Worm (Caenorhabditis elegans) whole organism, early embryonic: ENCODE data around the gene ZK896.1.

Experiments
- B0310.2 ChIP-seq: sonication (generic microtip); optimal IDR thresholded peaks from 2 replicates; lab custom pipeline; 2016; ENCODE audit warnings: mild to moderate bottlenecking, missing genetic modification characterization, missing compliant biosample characterization
- F13C5.2 ChIP-seq: sonication (generic microtip); optimal IDR thresholded peaks from 2 replicates; lab custom pipeline; 2017; ENCODE audit warnings: mild to moderate bottlenecking, missing genetic modification characterization, inconsistent platforms, missing compliant biosample characterization
- aly-1 ChIP-seq: sonication (generic microtip); optimal IDR thresholded peaks from 2 replicates; lab custom pipeline; 2016; ENCODE audit warnings: missing genetic modification characterization, missing compliant biosample characterization
- ama-1 ChIP-seq: fragments of 150-350 bp; optimal IDR thresholded peaks from 2 replicates; lab custom pipeline; 2014
- ceh-13 ChIP-seq: fragments of 200-800 bp; sonication (Bioruptor generic); optimal IDR thresholded peaks from 2 replicates; lab custom pipeline; 2018; ENCODE audit warnings: mild to moderate bottlenecking, missing genetic modification characterization, missing compliant biosample characterization
- ceh-36 ChIP-seq: sonication (generic microtip); optimal IDR thresholded peaks from 2 replicates; lab custom pipeline; 2016; ENCODE audit warnings: missing genetic modification characterization, inconsistent platforms, missing compliant biosample characterization
- ets-7 ChIP-seq: sonication (generic microtip); optimal IDR thresholded peaks from 2 replicates; lab custom pipeline; 2016; ENCODE audit warnings: missing genotype, missing genetic modification characterization, missing compliant biosample characterization
- flt-1 ChIP-seq: fragments of 200-800 bp; sonication (Bioruptor generic); IDR thresholded peaks from 2 replicates; pipeline ENCODE4 v1.3.6; 2022; ENCODE audit warnings: missing genetic modification characterization, missing compliant biosample characterization
- hmbx-1 ChIP-seq: sonication (generic microtip); optimal IDR thresholded peaks from 2 replicates; lab custom pipeline; 2016; ENCODE audit warnings: mild to moderate bottlenecking, missing genetic modification characterization, missing compliant biosample characterization
- hmg-4 ChIP-seq: fragments of 200-800 bp; sonication (Bioruptor generic); optimal IDR thresholded peaks from 2 replicates; lab custom pipeline; 2018; ENCODE audit warnings: mild to moderate bottlenecking, missing genetic modification characterization, missing compliant biosample characterization
- hnd-1 ChIP-seq: sonication (generic microtip); optimal IDR thresholded peaks from 2 replicates; lab custom pipeline; 2016; ENCODE audit warnings: missing genetic modification characterization, missing compliant biosample characterization
- pes-1 ChIP-seq: fragments of 200-800 bp; sonication (Bioruptor generic); IDR thresholded peaks from 2 replicates; pipeline ENCODE4 v1.3.6; 2022; ENCODE audit warnings: missing genetic modification reagents, missing genetic modification characterization, missing compliant biosample characterization
- scrt-1 ChIP-seq: fragments of 200-800 bp; sonication (Bioruptor generic); IDR thresholded peaks from 2 replicates; pipeline ENCODE4 v1.3.6; 2022; ENCODE audit warnings: missing genetic modification characterization, missing compliant biosample characterization
- sea-1 ChIP-seq: fragments of 200-800 bp; sonication (Bioruptor generic); conservative IDR thresholded peaks from 2 replicates; pipeline ENCODE4 v1.3.6; 2022; ENCODE audit warnings: missing genetic modification characterization, missing compliant biosample characterization
- tbx-11 ChIP-seq: fragments of 200-800 bp; sonication (Bioruptor generic); IDR thresholded peaks from 2 replicates; pipeline ENCODE4 v1.3.6; 2022; ENCODE audit warnings: missing genetic modification characterization, missing compliant biosample characterization
- tbx-37 ChIP-seq: fragments of 200-800 bp; sonication (Bioruptor generic); conservative IDR thresholded peaks from 2 replicates; pipeline ENCODE4 v1.3.6; 2022; ENCODE audit warnings: missing genetic modification reagents, missing genetic modification characterization, missing compliant biosample characterization
- tra-4 ChIP-seq: sonication (generic microtip); optimal IDR thresholded peaks from 2 replicates; lab custom pipeline; 2017; ENCODE audit warnings: missing genetic modification characterization, missing compliant biosample characterization

Gene ZK896.1

DNA sequence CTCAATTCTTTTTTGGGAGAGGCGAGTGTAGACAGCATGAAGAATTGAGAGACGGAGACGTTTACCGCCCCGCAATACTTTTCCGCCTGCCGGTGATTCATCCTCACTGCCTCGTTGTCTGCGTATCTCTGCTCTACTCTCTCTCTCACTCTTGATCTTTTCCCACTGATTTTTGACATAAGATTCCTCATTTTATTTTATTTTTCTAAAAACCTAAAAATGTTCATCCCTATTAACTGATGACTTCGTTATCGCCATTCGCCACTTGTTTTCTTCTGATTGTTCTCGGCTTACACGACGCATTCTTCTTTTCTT lies 40.8 kb downstream of the ZK896.1 start:
- TF ChIP-seq aly-1 (tag; lab: Kevin White, UChicago): no peak
- TF ChIP-seq ets-7 (tag; lab: Kevin White, UChicago): no peak
- no peak for TF ChIP-seq ceh-36 (tag; lab: Kevin White, UChicago)
- no peak for TF ChIP-seq sea-1 (GFP tag; lab: Robert Waterston, UW)
- TF ChIP-seq flt-1 (GFP tag; lab: Robert Waterston, UW): no peak
- no peak for TF ChIP-seq ceh-13 (GFP tag; lab: Kevin White, UChicago)
- TF ChIP-seq hnd-1: no peak

DNA sequence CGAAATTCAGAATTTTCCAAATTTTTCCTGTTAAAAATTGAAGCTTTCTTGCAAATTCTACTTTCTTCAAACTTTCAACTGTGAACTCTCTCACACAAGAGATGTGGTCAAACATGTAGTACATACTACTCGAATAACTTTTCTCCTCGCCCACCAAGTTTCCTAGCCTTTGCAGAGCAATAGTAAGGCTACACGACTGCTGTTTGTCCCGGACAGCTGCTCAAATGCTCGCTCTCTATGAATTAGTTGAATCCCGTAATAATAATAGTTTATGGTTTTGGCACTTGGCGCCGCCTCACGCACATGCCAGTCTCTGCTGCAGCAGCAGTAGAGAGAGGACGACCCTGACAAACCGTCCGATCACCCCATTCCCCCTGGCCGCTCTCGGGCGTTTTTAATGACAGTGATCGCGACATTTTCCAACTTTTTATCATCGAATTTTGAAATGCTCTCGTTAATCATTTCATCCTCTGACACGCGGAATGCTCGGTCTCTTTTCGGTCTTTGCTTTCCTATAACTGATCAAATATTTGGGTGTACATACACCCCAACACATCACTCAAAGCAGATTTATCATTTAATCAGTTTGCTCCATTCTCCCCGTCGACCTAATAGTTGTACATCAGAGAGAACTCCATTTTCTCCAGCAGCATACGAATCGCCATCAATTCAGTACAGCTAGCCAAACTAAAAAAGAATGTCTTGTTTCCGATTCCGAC lies 41.3 kb downstream of the ZK896.1 start:
- TF ChIP-seq sea-1 (GFP tag; lab: Robert Waterston, UW): no peak
- no peak for TF ChIP-seq flt-1 (GFP tag; lab: Robert Waterston, UW)
- TF ChIP-seq ceh-36 (tag; lab: Kevin White, UChicago): no peak
- TF ChIP-seq tra-4 (tag; lab: Kevin White, UChicago): no peak
- TF ChIP-seq pes-1: no peak

DNA sequence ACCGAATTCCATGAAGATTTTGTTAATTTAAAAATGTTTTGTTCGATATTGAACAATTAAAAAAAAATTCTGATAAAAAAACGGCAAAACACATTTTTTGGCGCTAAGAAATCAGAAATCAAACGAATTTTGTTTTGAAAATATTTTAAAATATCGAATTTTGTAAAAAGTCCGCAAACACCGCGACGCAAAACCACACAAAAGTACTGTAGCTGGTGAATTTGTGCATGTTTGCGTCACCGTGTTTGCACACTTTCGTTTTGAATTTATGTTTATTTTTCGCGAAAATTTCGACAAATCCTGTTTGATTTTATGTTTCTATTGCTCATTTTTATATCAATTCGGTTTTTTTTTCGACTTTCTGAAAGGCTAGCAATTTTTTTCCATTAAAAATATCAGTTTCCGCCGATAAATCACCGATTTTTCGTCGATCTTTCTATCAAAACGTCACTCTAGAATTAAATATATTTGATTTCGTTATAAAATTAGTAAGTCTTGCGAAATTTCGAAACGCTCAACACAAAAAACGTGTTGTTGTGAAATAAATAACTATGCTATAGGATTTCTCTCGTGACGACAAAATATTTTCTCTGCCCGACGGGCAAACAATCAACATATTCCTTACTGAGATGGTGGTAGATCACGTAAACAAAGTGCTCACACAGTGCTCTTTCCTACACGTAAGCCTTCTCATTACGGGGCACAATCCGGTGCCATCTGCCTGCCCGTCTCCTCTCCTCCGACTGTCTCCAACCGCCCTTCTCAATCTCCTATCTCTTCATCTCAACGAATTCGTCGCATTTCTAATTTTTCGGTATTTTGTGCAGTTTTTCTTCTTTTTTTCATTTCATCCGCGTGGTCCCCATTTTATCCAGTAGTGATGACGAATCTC lies 43.3 kb downstream of the ZK896.1 start:
- TF ChIP-seq aly-1 (tag; lab: Kevin White, UChicago) (no peak), tbx-37 (no peak), F13C5.2 (tag; lab: Kevin White, UChicago) (no peak), ets-7 (tag; lab: Kevin White, UChicago) (no peak), ceh-36 (tag; lab: Kevin White, UChicago) (no peak), tra-4 (tag; lab: Kevin White, UChicago) (no peak), hmbx-1 (tag; lab: Kevin White, UChicago) (no peak), scrt-1 (GFP tag; lab: Robert Waterston, UW) (no peak), hmg-4 (GFP tag; lab: Kevin White, UChicago) (no peak), hnd-1 (no peak), ama-1 (lab: Kevin White, UChicago) (no peak), B0310.2 (no peak), flt-1 (GFP tag; lab: Robert Waterston, UW) (no peak), ceh-13 (GFP tag; lab: Kevin White, UChicago) (no peak), pes-1 (no peak), sea-1 (GFP tag; lab: Robert Waterston, UW) (no peak), tbx-11 (no peak)

DNA sequence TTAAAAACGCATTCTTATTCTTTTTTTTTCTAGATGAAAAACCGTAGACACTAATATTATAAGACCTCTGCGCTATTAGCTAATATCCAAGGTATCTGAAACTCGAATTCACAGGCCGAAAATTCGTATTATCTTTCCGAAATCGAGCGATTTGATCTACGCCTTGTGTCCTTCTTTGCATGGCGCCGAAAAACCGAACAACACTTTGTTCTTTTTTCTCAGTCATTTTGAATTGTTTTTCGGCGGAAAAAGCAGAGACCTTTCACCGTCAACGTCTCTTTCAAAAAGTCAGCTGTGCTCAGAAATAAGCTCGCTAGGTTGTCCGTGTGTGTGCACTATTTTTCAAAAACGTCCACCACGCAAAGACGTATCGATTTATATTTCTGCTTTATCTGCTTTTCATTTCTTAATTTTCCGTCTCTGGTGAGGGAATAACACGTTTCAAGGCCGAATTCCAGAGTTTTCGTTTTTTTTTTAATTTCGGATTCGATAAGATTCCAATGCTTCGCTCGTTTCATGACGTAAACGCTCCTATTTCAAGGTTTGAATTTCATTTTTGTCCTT lies 44.2 kb downstream of the ZK896.1 start:
- TF ChIP-seq ama-1 (lab: Kevin White, UChicago) (no peak), ceh-13 (GFP tag; lab: Kevin White, UChicago) (no peak), tbx-11 (no peak), F13C5.2 (tag; lab: Kevin White, UChicago) (no peak), hmg-4 (GFP tag; lab: Kevin White, UChicago) (no peak), tra-4 (tag; lab: Kevin White, UChicago) (no peak)

DNA sequence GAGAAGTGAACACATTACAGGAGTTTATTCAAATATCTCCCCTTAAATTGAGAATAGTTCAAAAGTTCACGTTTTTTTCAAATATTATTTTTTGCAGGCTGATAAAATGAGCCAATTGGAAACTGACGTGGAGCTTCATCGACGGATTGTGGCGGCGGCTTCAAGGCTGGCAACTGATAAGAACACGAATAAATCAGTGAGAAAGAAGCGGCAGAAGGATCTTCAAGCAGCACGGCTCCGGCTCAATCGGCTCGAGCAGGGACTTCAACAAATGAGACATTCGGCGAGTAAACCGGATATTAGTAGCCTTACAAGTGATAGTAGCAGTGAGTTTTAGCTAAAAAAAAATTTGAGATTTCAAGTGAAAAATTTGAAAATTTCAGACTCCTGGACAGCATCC lies 49.9 kb downstream of the ZK896.1 start, which contains the start of gene M02B1.4:
TSS of gene M02B1.4 (minus strand) at position 9 of the 400 bp plus-strand sequence.
- TF ChIP-seq ceh-36 (tag; lab: Kevin White, UChicago) (no peak), tbx-37 (no peak)
